Worm (Caenorhabditis elegans) whole organism, midembryonic: ENCODE data around the gene cest-7.

Experiments used
- T22C8.4 ChIP-seq: fragments of 200-800 bp; sonication (Bioruptor generic); IDR thresholded peaks from 2 replicates; pipeline ENCODE4 v1.3.6; 2022; ENCODE audit warnings: missing genetic modification characterization, missing compliant biosample characterization
- cog-1 ChIP-seq: sonication (generic microtip); optimal IDR thresholded peaks from 2 replicates; lab custom pipeline; 2016; ENCODE audit warnings: missing genetic modification characterization, missing compliant biosample characterization
- flt-1 ChIP-seq: fragments of 200-800 bp; sonication (Bioruptor generic); IDR thresholded peaks from 2 replicates; pipeline ENCODE4 v1.3.6; 2022; ENCODE audit warnings: missing genetic modification characterization, missing compliant biosample characterization
- klf-2 ChIP-seq: fragments of 200-800 bp; sonication (Bioruptor generic); conservative IDR thresholded peaks from 2 replicates; pipeline ENCODE4 v1.3.6; 2022; ENCODE audit warnings: missing genetic modification reagents, missing genetic modification characterization, missing compliant biosample characterization
- med-1 ChIP-seq: sonication (generic microtip); optimal IDR thresholded peaks from 2 replicates; lab custom pipeline; 2017; ENCODE audit warnings: missing genetic modification characterization, mild to moderate bottlenecking, missing compliant biosample characterization, antibody characterized with exemption, missing genetic modification reagents; ENCODE audit not compliant: insufficient read depth
- ref-1 ChIP-seq: fragments of 200-800 bp; sonication (Bioruptor generic); conservative IDR thresholded peaks from 2 replicates; pipeline ENCODE4 v1.3.6; 2022; ENCODE audit warnings: missing genetic modification reagents, missing genetic modification characterization, missing compliant biosample characterization
- tab-1 ChIP-seq: fragments of 200-800 bp; sonication (Bioruptor generic); IDR thresholded peaks from 2 replicates; pipeline ENCODE4 v1.3.6; 2022; ENCODE audit warnings: missing genetic modification characterization, missing compliant biosample characterization
- ztf-23 ChIP-seq: fragments of 200-800 bp; sonication (Bioruptor generic); IDR thresholded peaks from 2 replicates; pipeline ENCODE4 v1.3.6; 2022; ENCODE audit warnings: missing genetic modification reagents, missing genetic modification characterization, missing compliant biosample characterization
- ztf-29 ChIP-seq: fragments of 200-800 bp; sonication (Bioruptor generic); IDR thresholded peaks from 2 replicates; pipeline ENCODE4 v1.3.6; 2022; ENCODE audit warnings: missing genetic modification reagents, missing genetic modification characterization, missing compliant biosample characterization

The cest-7 gene

DNA sequence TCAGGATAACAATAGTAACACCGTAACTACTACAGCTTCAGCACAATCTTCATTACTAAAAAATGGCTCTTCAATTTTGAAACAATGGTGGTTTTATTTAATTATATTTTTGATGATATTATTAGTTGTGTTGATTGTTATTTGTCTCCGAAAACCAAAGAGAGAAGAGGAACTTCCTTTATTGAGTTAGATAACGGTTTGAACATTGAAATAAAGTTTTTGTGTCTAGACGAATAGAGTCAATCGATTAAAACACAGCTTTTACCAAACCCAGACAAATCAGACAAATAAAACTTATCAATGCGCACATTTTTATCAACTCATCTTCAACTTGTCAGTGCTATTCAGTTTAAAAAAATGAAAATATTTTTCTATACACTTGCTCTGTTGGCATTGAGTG lies at the start of gene cest-7:
Gene cest-7 (plus strand): TSS at position 301 of the 400 bp plus-strand sequence.
- TF ChIP-seq ref-1 (GFP tag; lab: Robert Waterston, UW) = no peak
- no peak for TF ChIP-seq T22C8.4 (GFP tag; lab: Robert Waterston, UW)
- no peak for TF ChIP-seq flt-1 (GFP tag; lab: Robert Waterston, UW)
- no peak for TF ChIP-seq ztf-23 (GFP tag; lab: Robert Waterston, UW)
- no peak for TF ChIP-seq tab-1 (GFP tag; lab: Robert Waterston, UW)

- TF ChIP-seq ztf-23 (GFP tag; lab: Robert Waterston, UW) = no peak
- no peak for TF ChIP-seq med-1 (GFP tag; lab: Kevin White, UChicago)
- no peak for TF ChIP-seq cog-1 (tag; lab: Kevin White, UChicago)
- TF ChIP-seq ref-1 (GFP tag; lab: Robert Waterston, UW) = no peak
- TF ChIP-seq tab-1 (GFP tag; lab: Robert Waterston, UW) = no peak
- no peak for TF ChIP-seq ztf-29 (GFP tag; lab: Robert Waterston, UW)
- no peak for TF ChIP-seq flt-1 (GFP tag; lab: Robert Waterston, UW)
- no peak for TF ChIP-seq T22C8.4 (GFP tag; lab: Robert Waterston, UW)
- no peak for TF ChIP-seq klf-2 (GFP tag; lab: Robert Waterston, UW)
Observed at ce11 chrX:12180681-12181080, 49.1 kb upstream of the cest-7 start.

ce11 chrX:12181606-12182005 lies 48.1 kb upstream of the cest-7 start:
- TF ChIP-seq flt-1 (GFP tag; lab: Robert Waterston, UW) = no peak
- TF ChIP-seq klf-2 (GFP tag; lab: Robert Waterston, UW) = no peak
- no peak for TF ChIP-seq med-1 (GFP tag; lab: Kevin White, UChicago)
- TF ChIP-seq cog-1 (tag; lab: Kevin White, UChicago) = no peak
- TF ChIP-seq ztf-23 (GFP tag; lab: Robert Waterston, UW) = no peak
- TF ChIP-seq T22C8.4 (GFP tag; lab: Robert Waterston, UW) = no peak
- TF ChIP-seq ztf-29 (GFP tag; lab: Robert Waterston, UW) = no peak
- no peak for TF ChIP-seq ref-1 (GFP tag; lab: Robert Waterston, UW)
- TF ChIP-seq tab-1 (GFP tag; lab: Robert Waterston, UW) = no peak

DNA sequence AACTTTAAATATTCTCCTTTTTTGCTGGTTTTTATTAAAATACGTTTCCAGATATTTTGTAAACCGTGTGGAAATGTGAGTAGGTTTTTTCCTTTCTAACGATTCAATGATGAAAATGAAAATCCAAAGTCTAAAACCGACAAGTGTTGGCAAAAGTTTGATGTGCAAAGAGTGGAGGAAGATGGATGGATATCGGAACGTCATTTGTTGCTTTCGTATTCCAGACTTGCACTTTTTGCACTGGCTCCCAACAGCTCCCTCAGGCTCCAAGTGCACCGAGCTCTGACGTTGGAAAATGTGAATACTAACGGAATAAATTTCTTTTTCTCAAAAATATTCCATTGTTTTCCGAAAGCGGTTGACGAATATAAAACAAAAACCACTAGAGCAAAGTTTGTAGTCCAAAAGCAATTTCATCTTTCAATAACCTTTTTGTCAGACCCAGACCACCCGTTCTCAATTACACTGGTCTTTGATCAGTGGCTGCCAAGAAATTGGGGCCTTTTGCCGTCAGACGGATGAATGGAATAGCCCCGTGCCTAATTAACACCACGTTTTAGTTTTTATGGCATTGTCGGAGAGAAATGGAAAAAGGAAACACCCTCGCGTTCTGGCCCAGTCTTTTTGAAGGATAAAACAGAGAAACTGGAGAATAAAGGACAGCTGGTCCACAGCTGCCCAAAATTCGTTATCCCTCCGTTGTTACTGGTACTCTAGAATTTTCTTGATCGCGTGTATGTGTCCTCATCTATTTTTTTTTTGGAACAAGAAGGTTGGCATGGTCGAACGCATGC lies 46.9 kb upstream of the cest-7 start:
- peak; percentile 51 for TF ChIP-seq cog-1 (tag; lab: Kevin White, UChicago)
- TF ChIP-seq flt-1 (GFP tag; lab: Robert Waterston, UW) = 0 out of 2 replicates have a peak, but pooled peaks have one; percentile 19
- no peak for TF ChIP-seq ztf-23 (GFP tag; lab: Robert Waterston, UW)

DNA sequence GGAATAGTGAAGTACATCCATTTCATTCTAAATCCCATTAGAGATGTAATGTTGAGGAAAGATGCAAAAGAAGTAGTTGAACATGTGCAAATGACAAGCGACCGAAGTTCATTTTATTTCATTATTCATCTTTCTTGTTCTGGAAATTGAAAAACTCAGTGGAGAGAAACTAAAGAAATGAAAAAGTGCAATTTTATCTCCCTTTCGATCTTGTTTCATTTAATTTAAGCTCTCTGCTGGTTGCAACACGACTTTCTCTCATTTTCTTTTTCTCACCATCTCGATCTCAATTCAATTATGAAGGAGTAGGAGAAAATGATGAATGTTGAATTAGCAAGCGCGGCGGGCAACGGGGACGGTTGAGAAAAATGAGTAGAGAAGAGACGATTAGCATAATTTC lies 45.4 kb upstream of the cest-7 start:
- TF ChIP-seq ztf-23 (GFP tag; lab: Robert Waterston, UW) = no peak
- no peak for TF ChIP-seq tab-1 (GFP tag; lab: Robert Waterston, UW)
- no peak for TF ChIP-seq cog-1 (tag; lab: Kevin White, UChicago)
- TF ChIP-seq med-1 (GFP tag; lab: Kevin White, UChicago) = no peak
- TF ChIP-seq T22C8.4 (GFP tag; lab: Robert Waterston, UW) = no peak
- TF ChIP-seq ref-1 (GFP tag; lab: Robert Waterston, UW) = no peak
- TF ChIP-seq flt-1 (GFP tag; lab: Robert Waterston, UW) = no peak
- TF ChIP-seq klf-2 (GFP tag; lab: Robert Waterston, UW) = no peak
- no peak for TF ChIP-seq ztf-29 (GFP tag; lab: Robert Waterston, UW)

- TF ChIP-seq T22C8.4 (GFP tag; lab: Robert Waterston, UW) (no peak), ztf-29 (GFP tag; lab: Robert Waterston, UW) (no peak), ref-1 (GFP tag; lab: Robert Waterston, UW) (no peak), med-1 (GFP tag; lab: Kevin White, UChicago) (no peak)
Observed at ce11 chrX:12185847-12186559, 43.7 kb upstream of the cest-7 start.

- TF ChIP-seq ref-1 (GFP tag; lab: Robert Waterston, UW) = no peak
- TF ChIP-seq cog-1 (tag; lab: Kevin White, UChicago) = no peak
- TF ChIP-seq T22C8.4 (GFP tag; lab: Robert Waterston, UW) = no peak
- no peak for TF ChIP-seq ztf-29 (GFP tag; lab: Robert Waterston, UW)
- no peak for TF ChIP-seq flt-1 (GFP tag; lab: Robert Waterston, UW)
- no peak for TF ChIP-seq klf-2 (GFP tag; lab: Robert Waterston, UW)
Observed at ce11 chrX:12186592-12186991, 43.2 kb upstream of the cest-7 start.

DNA sequence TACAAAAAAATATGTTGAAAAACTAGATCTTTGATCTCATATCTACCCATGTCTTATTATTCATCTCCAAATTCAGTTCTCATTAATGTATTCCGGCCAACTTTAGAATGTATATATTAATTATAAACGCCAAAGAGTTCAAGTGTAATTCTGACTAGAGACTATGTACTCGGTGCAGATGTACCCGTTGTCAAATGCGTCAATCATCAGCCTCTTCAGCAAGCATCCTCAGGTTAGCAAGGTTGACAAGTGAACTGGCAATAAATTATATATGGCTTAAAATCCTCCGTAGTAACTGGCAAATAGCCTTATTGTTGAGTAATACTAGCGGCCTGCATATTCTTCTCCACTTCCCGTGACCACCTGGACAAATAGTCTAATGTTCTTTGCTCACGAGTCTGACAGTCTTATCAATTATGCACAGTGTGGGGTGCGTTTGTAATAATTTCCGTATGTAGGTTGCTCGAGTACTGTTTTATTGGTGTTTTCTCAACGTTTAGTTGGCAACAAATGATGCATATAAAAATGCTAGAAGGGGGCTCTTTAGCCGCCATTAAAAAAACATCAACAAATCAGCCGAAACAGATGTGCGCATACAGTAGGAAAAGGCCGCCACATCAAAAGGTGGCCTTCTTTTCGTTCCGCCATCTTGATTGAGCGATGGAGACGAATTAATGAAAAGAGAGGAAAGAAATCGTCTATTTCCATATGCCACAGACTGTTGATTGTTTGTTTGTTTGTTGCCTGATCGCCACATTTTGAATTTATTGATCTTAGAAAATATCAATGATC lies 41.3 kb upstream of the cest-7 start:
- TF ChIP-seq T22C8.4 (GFP tag; lab: Robert Waterston, UW) = no peak
- no peak for TF ChIP-seq flt-1 (GFP tag; lab: Robert Waterston, UW)
- TF ChIP-seq ref-1 (GFP tag; lab: Robert Waterston, UW) = no peak
- TF ChIP-seq ztf-23 (GFP tag; lab: Robert Waterston, UW) = no peak
- TF ChIP-seq cog-1 (tag; lab: Kevin White, UChicago) = no peak
- no peak for TF ChIP-seq klf-2 (GFP tag; lab: Robert Waterston, UW)
- TF ChIP-seq tab-1 (GFP tag; lab: Robert Waterston, UW) = no peak
- no peak for TF ChIP-seq med-1 (GFP tag; lab: Kevin White, UChicago)
- TF ChIP-seq ztf-29 (GFP tag; lab: Robert Waterston, UW) = no peak
